Worm (Caenorhabditis elegans) whole organism, early embryonic: ENCODE measurements around the gene F07F6.4.

Experiments
- B0310.2 ChIP-seq: sonication (generic microtip); optimal IDR thresholded peaks from 2 replicates; lab custom pipeline; 2016; ENCODE audit warnings: mild to moderate bottlenecking, missing genetic modification characterization, missing compliant biosample characterization
- F13C5.2 ChIP-seq: sonication (generic microtip); optimal IDR thresholded peaks from 2 replicates; lab custom pipeline; 2017; ENCODE audit warnings: mild to moderate bottlenecking, missing genetic modification characterization, inconsistent platforms, missing compliant biosample characterization
- aly-1 ChIP-seq: sonication (generic microtip); optimal IDR thresholded peaks from 2 replicates; lab custom pipeline; 2016; ENCODE audit warnings: missing genetic modification characterization, missing compliant biosample characterization
- ama-1 ChIP-seq: fragments of 150-350 bp; optimal IDR thresholded peaks from 2 replicates; lab custom pipeline; 2014
- ceh-13 ChIP-seq: fragments of 200-800 bp; sonication (Bioruptor generic); optimal IDR thresholded peaks from 2 replicates; lab custom pipeline; 2018; ENCODE audit warnings: mild to moderate bottlenecking, missing genetic modification characterization, missing compliant biosample characterization
- ets-7 ChIP-seq: sonication (generic microtip); optimal IDR thresholded peaks from 2 replicates; lab custom pipeline; 2016; ENCODE audit warnings: missing genotype, missing genetic modification characterization, missing compliant biosample characterization
- flt-1 ChIP-seq: fragments of 200-800 bp; sonication (Bioruptor generic); IDR thresholded peaks from 2 replicates; pipeline ENCODE4 v1.3.6; 2022; ENCODE audit warnings: missing genetic modification characterization, missing compliant biosample characterization
- hmbx-1 ChIP-seq: sonication (generic microtip); optimal IDR thresholded peaks from 2 replicates; lab custom pipeline; 2016; ENCODE audit warnings: mild to moderate bottlenecking, missing genetic modification characterization, missing compliant biosample characterization
- hmg-4 ChIP-seq: fragments of 200-800 bp; sonication (Bioruptor generic); optimal IDR thresholded peaks from 2 replicates; lab custom pipeline; 2018; ENCODE audit warnings: mild to moderate bottlenecking, missing genetic modification characterization, missing compliant biosample characterization
- hnd-1 ChIP-seq: sonication (generic microtip); optimal IDR thresholded peaks from 2 replicates; lab custom pipeline; 2016; ENCODE audit warnings: missing genetic modification characterization, missing compliant biosample characterization
- pes-1 ChIP-seq: fragments of 200-800 bp; sonication (Bioruptor generic); IDR thresholded peaks from 2 replicates; pipeline ENCODE4 v1.3.6; 2022; ENCODE audit warnings: missing genetic modification reagents, missing genetic modification characterization, missing compliant biosample characterization
- scrt-1 ChIP-seq: fragments of 200-800 bp; sonication (Bioruptor generic); IDR thresholded peaks from 2 replicates; pipeline ENCODE4 v1.3.6; 2022; ENCODE audit warnings: missing genetic modification characterization, missing compliant biosample characterization
- sea-1 ChIP-seq: fragments of 200-800 bp; sonication (Bioruptor generic); conservative IDR thresholded peaks from 2 replicates; pipeline ENCODE4 v1.3.6; 2022; ENCODE audit warnings: missing genetic modification characterization, missing compliant biosample characterization
- tra-4 ChIP-seq: sonication (generic microtip); optimal IDR thresholded peaks from 2 replicates; lab custom pipeline; 2017; ENCODE audit warnings: missing genetic modification characterization, missing compliant biosample characterization

DNA sequence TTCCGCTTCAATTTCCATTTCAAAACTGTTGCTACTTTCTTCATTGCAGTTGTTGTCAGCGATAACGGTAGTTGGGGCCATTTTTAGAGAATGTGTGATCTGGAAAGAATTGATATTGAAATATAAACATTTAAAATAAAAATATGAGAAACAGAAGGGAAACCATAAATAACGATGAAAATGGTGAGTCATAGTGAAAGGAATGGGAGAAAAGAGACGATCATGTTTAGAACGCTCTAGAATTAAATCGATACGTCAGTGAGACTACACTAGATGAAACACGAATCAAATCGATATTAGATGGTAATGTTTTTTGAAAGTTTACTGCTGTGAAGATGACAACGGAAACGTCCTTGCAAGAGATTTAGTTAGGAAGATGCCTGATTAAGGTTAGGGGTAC is 20.4 kb downstream of the F07F6.4 start, which contains the start of the genes EEED8.12 and EEED8.4:
- no peak for TF ChIP-seq flt-1 (GFP tag; lab: Robert Waterston, UW)
- no peak for TF ChIP-seq scrt-1 (GFP tag; lab: Robert Waterston, UW)
- TF ChIP-seq ama-1 (lab: Kevin White, UChicago), result no peak
- no peak for TF ChIP-seq pes-1 (GFP tag; lab: Robert Waterston, UW)
- TF ChIP-seq hmbx-1 (tag; lab: Kevin White, UChicago), result no peak
- no peak for TF ChIP-seq F13C5.2 (tag; lab: Kevin White, UChicago)
- no peak for TF ChIP-seq hnd-1
- no peak for TF ChIP-seq hmg-4 (GFP tag; lab: Kevin White, UChicago)
- no peak for TF ChIP-seq tra-4 (tag; lab: Kevin White, UChicago)
- no peak for TF ChIP-seq B0310.2 (tag; lab: Kevin White, UChicago)
- TF ChIP-seq ceh-13 (GFP tag; lab: Kevin White, UChicago), result no peak
- no peak for TF ChIP-seq aly-1 (tag; lab: Kevin White, UChicago)
- no peak for TF ChIP-seq sea-1
- no peak for TF ChIP-seq ets-7 (tag; lab: Kevin White, UChicago)
